Worm (Caenorhabditis elegans) whole organism, L4 larva: ENCODE measurements around the gene Y62E10A.3.

ENCODE experiments used
- F44E2.7 ChIP-seq: fragments of 200-800 bp; sonication (Bioruptor generic); IDR thresholded peaks from 2 replicates; pipeline ENCODE4 v2.1.2; 2022; ENCODE audit warnings: missing genetic modification characterization, missing compliant biosample characterization
- R02D3.7 ChIP-seq: fragments of 150-350 bp; sonication (generic microtip); optimal IDR thresholded peaks from 3 replicates; lab custom pipeline; 2014; ENCODE audit warnings: missing biosample characterization, missing genetic modification characterization
- T20F7.1 ChIP-seq: fragments of 200-800 bp; sonication (Bioruptor generic); optimal IDR thresholded peaks from 2 replicates; lab custom pipeline; 2018; ENCODE audit warnings: mild to moderate bottlenecking, missing genetic modification characterization, missing compliant biosample characterization
- Y105C5A.15 ChIP-seq: fragments of 200-800 bp; sonication (Bioruptor generic); IDR thresholded peaks from 2 replicates; pipeline ENCODE4 v1.3.6; 2022; ENCODE audit warnings: missing genetic modification characterization, missing compliant biosample characterization
- Y48G9A.11 ChIP-seq: fragments of 200-800 bp; sonication (Bioruptor generic); IDR thresholded peaks from 2 replicates; pipeline ENCODE4 v1.3.6; 2022; ENCODE audit warnings: missing genetic modification reagents, missing genetic modification characterization, missing compliant biosample characterization
- arid-1 ChIP-seq: fragments of 200-800 bp; sonication (Bioruptor generic); conservative IDR thresholded peaks from 2 replicates; pipeline ENCODE4 v1.3.6; 2022; ENCODE audit warnings: missing genetic modification reagents, missing genetic modification characterization, missing compliant biosample characterization
- attf-4 ChIP-seq: sonication (generic microtip); optimal IDR thresholded peaks from 3 replicates; lab custom pipeline; 2017; ENCODE audit warnings: missing biosample characterization, missing genetic modification characterization
- ceh-20 ChIP-seq: fragments of 200-800 bp; sonication (Bioruptor generic); IDR thresholded peaks from 2 replicates; pipeline ENCODE4 v1.3.6; 2022; ENCODE audit warnings: missing genetic modification reagents, missing genetic modification characterization, missing compliant biosample characterization
- ceh-62 ChIP-seq: sonication (generic microtip); optimal IDR thresholded peaks from 2 replicates; lab custom pipeline; 2017; ENCODE audit warnings: missing biosample characterization, missing genetic modification characterization
- cey-2 ChIP-seq: sonication (generic microtip); optimal IDR thresholded peaks from 3 replicates; lab custom pipeline; 2017; ENCODE audit warnings: missing genetic modification characterization, mild to moderate bottlenecking, missing compliant biosample characterization, antibody characterized with exemption, borderline replicate concordance; ENCODE audit not compliant: insufficient read depth
- daf-12 ChIP-seq: fragments of 150-350 bp; optimal IDR thresholded peaks from 2 replicates; lab custom pipeline; 2014; ENCODE audit warnings: missing biosample characterization, missing genetic modification reagents, missing genetic modification characterization
- daf-16 ChIP-seq, 3 experiments: sonication (generic microtip); optimal IDR thresholded peaks; 2 replicates each; lab custom pipeline; 2016 to 2017; ENCODE audit warnings: missing genetic modification characterization in 3 of 3, missing genetic modification reagents in 3 of 3, mild to moderate bottlenecking in 2 of 3, missing compliant biosample characterization in 2 of 3, missing biosample characterization in 1 of 3, moderate library complexity in 1 of 3
- daf-19 ChIP-seq: fragments of 200-800 bp; sonication (Bioruptor generic); conservative IDR thresholded peaks from 2 replicates; pipeline ENCODE4 v1.3.6; 2022; ENCODE audit warnings: missing genetic modification characterization, missing compliant biosample characterization
- dmd-9 ChIP-seq: fragments of 200-800 bp; sonication (Bioruptor generic); IDR thresholded peaks from 2 replicates; pipeline ENCODE4 v1.3.6; 2022; ENCODE audit warnings: missing genetic modification reagents, missing genetic modification characterization, missing compliant biosample characterization
- dpl-1 ChIP-seq: fragments of 150-350 bp; optimal IDR thresholded peaks from 2 replicates; lab custom pipeline; 2014; ENCODE audit warnings: missing biosample characterization, missing genetic modification reagents, missing genetic modification characterization
- hif-1 ChIP-seq, 2 experiments: sonication (generic microtip); optimal IDR thresholded peaks; 2 replicates each; lab custom pipeline; 2016 to 2017; ENCODE audit warnings: missing compliant biosample characterization in 2 of 2, missing genetic modification characterization in 2 of 2, missing genetic modification reagents in 2 of 2, missing genotype in 2 of 2, mild to moderate bottlenecking in 1 of 2
- hlh-11 ChIP-seq: fragments of 200-800 bp; sonication (Bioruptor generic); optimal IDR thresholded peaks from 2 replicates; lab custom pipeline; 2018; ENCODE audit warnings: mild to moderate bottlenecking, missing genetic modification characterization, missing compliant biosample characterization
- hlh-30 ChIP-seq: sonication (generic microtip); optimal IDR thresholded peaks from 2 replicates; lab custom pipeline; 2017; ENCODE audit warnings: antibody characterized with exemption, mild to moderate bottlenecking, missing genetic modification characterization, missing compliant biosample characterization; ENCODE audit not compliant: insufficient read depth
- hmg-1.1 ChIP-seq: fragments of 200-800 bp; sonication (Bioruptor generic); IDR thresholded peaks from 2 replicates; pipeline ENCODE4 v1.3.6; 2022; ENCODE audit warnings: missing genetic modification reagents, missing genetic modification characterization, missing compliant biosample characterization
- lim-7 ChIP-seq: fragments of 200-800 bp; sonication (Bioruptor generic); IDR thresholded peaks from 2 replicates; pipeline ENCODE4 v1.3.6; 2022; ENCODE audit warnings: missing genetic modification characterization, missing compliant biosample characterization
- lin-13 ChIP-seq: fragments of 150-350 bp; optimal IDR thresholded peaks from 2 replicates; lab custom pipeline; 2014; ENCODE audit warnings: missing biosample characterization, missing genetic modification reagents, missing genetic modification characterization
- lin-38 ChIP-seq: fragments of 200-800 bp; sonication (Bioruptor generic); IDR thresholded peaks from 2 replicates; pipeline ENCODE4 v1.3.6; 2022; ENCODE audit warnings: missing genetic modification reagents, missing genetic modification characterization, missing compliant biosample characterization
- lin-39 ChIP-seq: fragments of 150-350 bp; optimal IDR thresholded peaks from 2 replicates; lab custom pipeline; 2014; ENCODE audit warnings: missing biosample characterization, missing genetic modification reagents, missing genetic modification characterization
- madf-5 ChIP-seq, 2 experiments: fragments of 200-800 bp; sonication (Bioruptor generic); IDR thresholded peaks; 2 replicates each; pipeline ENCODE4 v1.3.6; 2022; ENCODE audit warnings: missing compliant biosample characterization in 2 of 2, missing genetic modification characterization in 2 of 2
- madf-9 ChIP-seq: fragments of 200-800 bp; sonication (Bioruptor generic); conservative IDR thresholded peaks from 2 replicates; pipeline ENCODE4 v1.3.6; 2022; ENCODE audit warnings: missing genetic modification reagents, missing genetic modification characterization, missing compliant biosample characterization
- mdl-1 ChIP-seq, 2 experiments: fragments of 150-350 bp in 1 of 2; sonication (generic microtip) in 1 of 2; optimal IDR thresholded peaks; 2 replicates each; lab custom pipeline; 2014 to 2017; ENCODE audit warnings: missing biosample characterization in 2 of 2, missing genetic modification characterization in 2 of 2
- mep-1 ChIP-seq: fragments of 150-350 bp; sonication (generic microtip); optimal IDR thresholded peaks from 3 replicates; lab custom pipeline; 2014; ENCODE audit warnings: missing biosample characterization, missing genetic modification characterization
- mes-2 ChIP-seq: sonication (generic microtip); optimal IDR thresholded peaks from 2 replicates; lab custom pipeline; 2016; ENCODE audit warnings: missing genotype, mild to moderate bottlenecking, missing genetic modification characterization, missing compliant biosample characterization; ENCODE audit not compliant: poor library complexity, severe bottlenecking
- mxl-3 ChIP-seq: fragments of 200-800 bp; sonication (Bioruptor generic); optimal IDR thresholded peaks from 2 replicates; lab custom pipeline; 2018; ENCODE audit warnings: mild to moderate bottlenecking, missing genetic modification characterization, missing compliant biosample characterization
- nhr-102 ChIP-seq: sonication (generic microtip); optimal IDR thresholded peaks from 2 replicates; lab custom pipeline; 2016; ENCODE audit warnings: mild to moderate bottlenecking, missing genetic modification characterization, moderate library complexity, missing compliant biosample characterization
- nhr-11 ChIP-seq: fragments of 150-350 bp; optimal IDR thresholded peaks from 2 replicates; lab custom pipeline; 2014; ENCODE audit warnings: missing biosample characterization, missing genetic modification characterization
- nhr-111 ChIP-seq: fragments of 200-800 bp; sonication (Bioruptor generic); optimal IDR thresholded peaks from 2 replicates; lab custom pipeline; 2018; ENCODE audit warnings: mild to moderate bottlenecking, missing genetic modification characterization, missing compliant biosample characterization
- nhr-41 ChIP-seq: fragments of 200-800 bp; sonication (Bioruptor generic); IDR thresholded peaks from 2 replicates; pipeline ENCODE4 v1.3.6; 2022; ENCODE audit warnings: missing genetic modification reagents, missing genetic modification characterization, missing compliant biosample characterization
- nhr-42 ChIP-seq: fragments of 200-800 bp; sonication (Bioruptor generic); IDR thresholded peaks from 2 replicates; pipeline ENCODE4 v1.3.6; 2022; ENCODE audit warnings: missing genetic modification characterization, missing compliant biosample characterization
- nhr-48 ChIP-seq: sonication (generic microtip); optimal IDR thresholded peaks from 2 replicates; lab custom pipeline; 2016; ENCODE audit warnings: mild to moderate bottlenecking, missing genetic modification characterization, missing compliant biosample characterization
- pqm-1 ChIP-seq: sonication (generic microtip); optimal IDR thresholded peaks from 2 replicates; lab custom pipeline; 2017; ENCODE audit warnings: missing biosample characterization, missing genetic modification characterization
- set-16 ChIP-seq: fragments of 200-800 bp; sonication (Bioruptor generic); IDR thresholded peaks from 2 replicates; pipeline ENCODE4 v1.3.6; 2022; ENCODE audit warnings: missing genetic modification reagents, missing genetic modification characterization, missing compliant biosample characterization
- snpc-1.2 ChIP-seq: fragments of 200-800 bp; sonication (Bioruptor generic); IDR thresholded peaks from 2 replicates; pipeline ENCODE4 v1.3.6; 2022; ENCODE audit warnings: missing genetic modification reagents, missing genetic modification characterization, missing compliant biosample characterization
- tag-97 ChIP-seq: fragments of 200-800 bp; sonication (Bioruptor generic); IDR thresholded peaks from 2 replicates; pipeline ENCODE4 v1.3.6; 2022; ENCODE audit warnings: missing genetic modification characterization, missing compliant biosample characterization
- tra-1 ChIP-seq: fragments of 200-800 bp; sonication (Bioruptor generic); IDR thresholded peaks from 2 replicates; pipeline ENCODE4 v1.3.6; 2022; ENCODE audit warnings: missing genetic modification reagents, missing genetic modification characterization, missing compliant biosample characterization
- unc-62 ChIP-seq, 3 experiments: fragments of 150-350 bp in 1 of 3; sonication (generic microtip); optimal IDR thresholded peaks in 2 of 3; peaks in 1 of 3; 1 replicate in 1 of 3; 2 replicates in 2 of 3; lab custom pipeline; 2014 to 2017; ENCODE audit warnings: missing biosample characterization in 3 of 3, missing genetic modification characterization in 3 of 3, missing genetic modification reagents in 3 of 3, missing genotype in 1 of 3
- zfp-3 ChIP-seq: fragments of 200-800 bp; sonication (Bioruptor generic); conservative IDR thresholded peaks from 2 replicates; pipeline ENCODE4 v1.3.6; 2022; ENCODE audit warnings: missing genetic modification reagents, missing genetic modification characterization, missing compliant biosample characterization
- ztf-11 ChIP-seq: fragments of 150-350 bp; optimal IDR thresholded peaks from 2 replicates; lab custom pipeline; 2014; ENCODE audit warnings: missing biosample characterization, missing genetic modification characterization
- ztf-7 ChIP-seq: fragments of 150-350 bp; optimal IDR thresholded peaks from 2 replicates; lab custom pipeline; 2014; ENCODE audit warnings: missing biosample characterization, missing genetic modification characterization

The Y62E10A.3 gene

DNA sequence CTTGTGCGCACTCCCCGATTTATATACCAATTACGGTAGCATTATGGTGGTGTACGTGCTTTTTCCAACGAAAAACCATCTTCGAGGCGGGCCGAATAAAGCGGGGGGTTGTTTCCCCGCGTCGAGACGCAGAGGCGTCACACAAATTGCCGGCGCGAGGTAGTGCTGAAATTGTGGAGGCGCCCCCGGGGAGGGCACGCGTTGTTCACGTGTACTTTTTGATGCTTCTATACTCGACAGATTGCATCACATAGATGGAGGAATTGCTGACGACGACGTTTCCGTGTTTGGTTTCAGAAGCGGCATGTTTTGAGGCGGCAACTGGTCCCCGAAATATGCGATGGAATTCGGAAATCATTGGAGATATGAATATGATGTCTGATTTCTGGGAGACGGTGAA lies 35.2 kb upstream of the Y62E10A.3 start (continued):
- peak; percentile 96 for TF ChIP-seq tra-1 (GFP tag; lab: Robert Waterston, UW)
- no peak for TF ChIP-seq cey-2
- no peak for TF ChIP-seq Y105C5A.15 (GFP tag; lab: Robert Waterston, UW)
- no peak for TF ChIP-seq lim-7 (GFP tag; lab: Robert Waterston, UW)
- peak; percentile 95 for TF ChIP-seq nhr-48
- no peak for TF ChIP-seq ceh-62 (tag; lab: Kevin White, UChicago)
- TF ChIP-seq nhr-102 (tag; lab: Kevin White, UChicago): peak; percentile 65
- peak; percentile 95 for TF ChIP-seq hlh-30 (tag; lab: Kevin White, UChicago)
- peak; percentile 96 to 100 for TF ChIP-seq hif-1 (tag; optimal IDR thresholded peaks at IDR 0.05; lab: Kevin White, UChicago)
- no peak for TF ChIP-seq tag-97 (GFP tag; lab: Robert Waterston, UW)
- TF ChIP-seq ztf-11 (tag; lab: Kevin White, UChicago): no peak
- TF ChIP-seq lin-38 (GFP tag; lab: Robert Waterston, UW): peak; percentile 75
- peak; percentile 56; the same call in 1 of the 2 replicates for TF ChIP-seq nhr-42
- TF ChIP-seq madf-5 (GFP tag; IDR thresholded peaks at IDR 0.05; lab: Robert Waterston, UW): 0 out of 4 replicates have a peak, but pooled peaks of 1 of the 2 experiments have one; percentile 70
- TF ChIP-seq madf-9: peak; percentile 85
- TF ChIP-seq zfp-3 (GFP tag; lab: Robert Waterston, UW): no peak
- peak; percentile 87 for TF ChIP-seq set-16 (GFP tag; lab: Robert Waterston, UW)
- no peak for TF ChIP-seq T20F7.1 (GFP tag; lab: Kevin White, UChicago)
- TF ChIP-seq mep-1: peak; percentile 85
- TF ChIP-seq daf-12 (tag; lab: Kevin White, UChicago): no peak
- no peak for TF ChIP-seq pqm-1
- TF ChIP-seq ztf-7 (tag; lab: Kevin White, UChicago): peak; percentile 93
- peak; percentile 97 for TF ChIP-seq hlh-11 (tag; lab: Kevin White, UChicago)
- no peak for TF ChIP-seq daf-19 (GFP tag; lab: Robert Waterston, UW)
- TF ChIP-seq daf-16 (GFP tag; optimal IDR thresholded peaks at IDR 0.05; lab: Kevin White, UChicago): no peak
- peak; percentile 73 for TF ChIP-seq daf-16 (tag; optimal IDR thresholded peaks at IDR 0.05; lab: Kevin White, UChicago)
- TF ChIP-seq arid-1 (GFP tag; lab: Robert Waterston, UW): 0 out of 2 replicates have a peak, but pooled peaks have one; percentile 37
- no peak for TF ChIP-seq lin-39 (tag; lab: Kevin White, UChicago)

- TF ChIP-seq daf-19 (GFP tag; lab: Robert Waterston, UW) (no peak), unc-62 (GFP tag; optimal IDR thresholded peaks at IDR 0.05 in 1 of 2; lab: Kevin White, UChicago) (no peak), unc-62 (tag; optimal IDR thresholded peaks at IDR 0.05; lab: Kevin White, UChicago) (no peak), hmg-1.1 (GFP tag; lab: Robert Waterston, UW) (no peak), mxl-3 (GFP tag; lab: Kevin White, UChicago) (peak; percentile 67), nhr-111 (GFP tag; lab: Kevin White, UChicago) (no peak), lim-7 (GFP tag; lab: Robert Waterston, UW) (no peak), arid-1 (GFP tag; lab: Robert Waterston, UW) (no peak), attf-4 (tag; lab: Kevin White, UChicago) (no peak), dmd-9 (GFP tag; lab: Robert Waterston, UW) (0 out of 2 replicates have a peak, but pooled peaks have one; percentile 28), daf-16 (GFP tag; optimal IDR thresholded peaks at IDR 0.05; lab: Kevin White, UChicago) (no peak), daf-16 (tag; optimal IDR thresholded peaks at IDR 0.05; lab: Kevin White, UChicago) (peak; percentile 30), mdl-1 (tag; optimal IDR thresholded peaks at IDR 0.05; lab: Kevin White, UChicago) (no peak)
Measured at ce11 chrIV:13394686-13395085, 34.6 kb upstream of the Y62E10A.3 start.

DNA sequence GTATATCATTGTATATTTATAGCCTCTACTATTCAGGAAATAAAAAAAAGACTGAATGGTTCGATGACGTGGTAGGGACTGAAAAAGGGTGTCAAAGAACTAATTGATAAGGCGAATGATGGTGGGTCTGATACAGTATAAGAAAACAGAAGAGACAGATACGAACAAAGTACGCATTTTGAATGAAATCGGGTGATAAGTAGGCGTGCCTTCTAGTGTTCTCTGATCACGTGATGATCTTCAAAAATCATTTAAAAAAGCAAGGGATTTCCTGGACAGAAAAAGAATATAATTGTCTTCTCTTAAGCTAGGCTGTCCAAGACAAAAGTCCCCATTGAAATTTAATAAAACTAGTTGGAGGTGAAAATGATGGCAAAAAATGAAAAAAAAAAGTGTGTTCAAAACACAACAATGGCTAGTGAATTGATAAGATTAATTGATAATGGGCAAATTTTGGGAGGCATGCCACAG lies 33.2 kb upstream of the Y62E10A.3 start:
- TF ChIP-seq zfp-3 (GFP tag; lab: Robert Waterston, UW): no peak
- TF ChIP-seq mes-2 (tag; lab: Kevin White, UChicago): peak; percentile 7
- TF ChIP-seq Y48G9A.11 (GFP tag; lab: Robert Waterston, UW): peak; percentile 22; the same call in 1 of the 2 replicates
- TF ChIP-seq madf-5 (GFP tag; IDR thresholded peaks at IDR 0.05; lab: Robert Waterston, UW): no peak
- peak in 1 of 2 experiments; percentile 83 for TF ChIP-seq unc-62 (GFP tag; optimal IDR thresholded peaks at IDR 0.05 in 1 of 2; lab: Kevin White, UChicago)
- no peak for TF ChIP-seq unc-62 (tag; optimal IDR thresholded peaks at IDR 0.05; lab: Kevin White, UChicago)
- TF ChIP-seq nhr-11 (tag; lab: Kevin White, UChicago): no peak
- TF ChIP-seq cey-2: peak; percentile 1
- no peak for TF ChIP-seq nhr-41 (GFP tag; lab: Robert Waterston, UW)
- peak; percentile 51 for TF ChIP-seq T20F7.1 (GFP tag; lab: Kevin White, UChicago)
- no peak for TF ChIP-seq dpl-1 (GFP tag; lab: Kevin White, UChicago)
- TF ChIP-seq lin-13: peak; percentile 23
- no peak for TF ChIP-seq daf-12 (tag; lab: Kevin White, UChicago)
- TF ChIP-seq hmg-1.1 (GFP tag; lab: Robert Waterston, UW): no peak
- TF ChIP-seq F44E2.7 (GFP tag; lab: Robert Waterston, UW): no peak
- TF ChIP-seq R02D3.7: no peak
- no peak for TF ChIP-seq snpc-1.2 (GFP tag; lab: Robert Waterston, UW)
- TF ChIP-seq ceh-20 (GFP tag; lab: Robert Waterston, UW): peak; percentile 7; the same call in 1 of the 2 replicates
- no peak for TF ChIP-seq lin-38 (GFP tag; lab: Robert Waterston, UW)
